Worm (Caenorhabditis elegans) whole organism, L1 larva: ENCODE measurements around the gene T07E3.4.

Experiments used
- ama-1 ChIP-seq: fragments of 150-350 bp; optimal IDR thresholded peaks from 2 replicates; lab custom pipeline; 2014
- mab-9 ChIP-seq: fragments of 200-800 bp; sonication (Bioruptor generic); IDR thresholded peaks from 2 replicates; pipeline ENCODE4 v1.3.6; 2022; ENCODE audit warnings: missing genetic modification reagents, missing genetic modification characterization, missing compliant biosample characterization

DNA sequence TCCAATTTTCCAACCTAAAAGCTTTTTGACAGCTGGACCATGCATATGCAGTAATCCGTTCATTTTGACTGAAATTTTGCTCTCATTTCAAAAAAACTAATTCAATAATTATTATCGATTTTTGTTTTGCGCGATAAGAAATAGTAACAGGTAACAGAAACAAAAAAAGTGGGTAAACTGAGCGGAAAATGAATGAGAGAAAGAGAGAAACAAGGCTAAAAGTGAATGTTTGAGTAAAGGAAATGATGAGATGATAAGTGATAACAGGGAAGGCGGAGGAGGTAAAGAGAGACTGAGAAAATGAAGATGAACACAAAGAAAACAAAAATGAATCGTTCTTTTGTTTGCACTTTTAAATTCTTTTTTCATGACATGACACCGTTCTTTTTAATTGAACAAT lies 33.9 kb upstream of the T07E3.4 start, which contains the start of gene sma-3:
- TF ChIP-seq mab-9 (no peak), ama-1 (lab: Kevin White, UChicago) (no peak)
